Worm (Caenorhabditis elegans): ENCODE data around the gene C28F5.1.

ce11 chrII:7553806-7554205, 48.7 kb downstream of the C28F5.1 start, which contains the start of gene ZK1290.10:
- TF ChIP-seq ceh-30 (tag; optimal IDR thresholded peaks at IDR 0.05) (no peak), K02D7.2 (tag; optimal IDR thresholded peaks at IDR 0.05) (no peak), pha-4 (tag; optimal IDR thresholded peaks at IDR 0.05) (no peak), Y22D7AL.16 (tag; optimal IDR thresholded peaks at IDR 0.05) (no peak)
